Fruit fly (Drosophila melanogaster): ENCODE measurements around the gene Polr1D.

Polr1D gene

DNA sequence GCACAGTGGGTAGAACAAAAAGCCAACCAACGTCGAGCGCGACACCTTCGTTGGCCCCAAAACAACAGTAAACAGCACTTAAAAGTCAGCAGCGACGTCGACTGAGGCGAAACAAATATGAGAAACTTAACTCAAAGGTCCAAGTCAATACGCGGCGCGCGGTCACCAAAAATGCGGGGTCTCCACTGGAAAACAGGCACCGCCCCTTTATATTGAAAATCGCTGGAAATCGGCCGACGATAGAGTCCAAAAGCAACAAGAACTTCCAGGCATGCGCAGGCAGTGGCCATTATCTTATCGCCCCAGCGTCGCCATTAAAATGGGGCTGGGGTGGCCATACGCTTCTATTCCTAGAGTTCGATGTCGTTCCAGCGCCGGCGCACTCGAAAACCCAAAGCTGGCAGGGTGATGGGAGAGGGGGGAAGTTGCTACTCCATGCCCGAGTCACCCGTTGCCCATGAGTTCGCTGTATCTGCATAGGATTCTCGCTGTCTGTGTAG, 26.6 kb downstream of the Polr1D start, which contains the start of gene Lim3:
Gene Lim3, minus strand, starts transcription at position 51 of the 500 bp plus-strand sequence.
- TF ChIP-seq pad (GFP tag; optimal IDR thresholded peaks at IDR 0.05) = peak; percentile 46
- TF ChIP-seq CG1620 (GFP tag; optimal IDR thresholded peaks at IDR 0.05) = no peak

DNA sequence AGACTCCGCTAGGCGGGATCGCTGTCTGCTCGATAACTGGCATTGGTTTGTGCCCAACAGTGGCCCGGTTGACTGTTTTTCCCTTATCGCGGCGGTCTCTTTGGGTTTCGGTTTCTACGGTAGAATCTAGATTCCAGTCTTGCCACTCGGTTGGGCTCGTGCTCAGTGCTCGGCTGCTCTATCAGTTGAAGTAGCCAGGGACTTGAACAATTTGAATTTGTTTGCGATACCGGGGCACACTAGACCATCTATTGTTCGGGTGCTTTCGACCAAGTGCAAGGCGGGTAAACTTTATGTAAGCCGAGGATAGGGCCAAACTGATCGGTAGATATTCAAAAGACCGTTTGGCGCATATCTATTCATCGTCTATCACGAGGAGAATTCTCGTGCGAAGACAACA, 28.8 kb downstream of the Polr1D start:
- no peak for TF ChIP-seq cnc (optimal IDR thresholded peaks at IDR 0.05)
- TF ChIP-seq CG12768 (GFP tag; optimal IDR thresholded peaks at IDR 0.05) = no peak
- no peak for TF ChIP-seq CG1620 (GFP tag; optimal IDR thresholded peaks at IDR 0.05)
- no peak for TF ChIP-seq kay (GFP tag; ENCODE audit: borderline replicate concordance)
- no peak for TF ChIP-seq CG5204 (GFP tag; optimal IDR thresholded peaks at IDR 0.05)
- TF ChIP-seq Clk (GFP tag; optimal IDR thresholded peaks at IDR 0.05) = no peak
- TF ChIP-seq Crg-1 (GFP tag; optimal IDR thresholded peaks at IDR 0.05) = no peak
- no peak for TF ChIP-seq bab1 (GFP tag; optimal IDR thresholded peaks at IDR 0.05)
- no peak for TF ChIP-seq ovo (GFP tag; optimal IDR thresholded peaks at IDR 0.05)
- TF ChIP-seq Hr96 (GFP tag; optimal IDR thresholded peaks at IDR 0.05) = no peak
- no peak for TF ChIP-seq CG33017 (tag; optimal IDR thresholded peaks at IDR 0.05)
- no peak for TF ChIP-seq tj (GFP tag; optimal IDR thresholded peaks at IDR 0.05)
- TF ChIP-seq CG7101 (tag; optimal IDR thresholded peaks at IDR 0.05) = no peak
- no peak for TF ChIP-seq CG11617 (GFP tag; optimal IDR thresholded peaks at IDR 0.05)
- TF ChIP-seq toe (GFP tag; optimal IDR thresholded peaks at IDR 0.05) = no peak

DNA sequence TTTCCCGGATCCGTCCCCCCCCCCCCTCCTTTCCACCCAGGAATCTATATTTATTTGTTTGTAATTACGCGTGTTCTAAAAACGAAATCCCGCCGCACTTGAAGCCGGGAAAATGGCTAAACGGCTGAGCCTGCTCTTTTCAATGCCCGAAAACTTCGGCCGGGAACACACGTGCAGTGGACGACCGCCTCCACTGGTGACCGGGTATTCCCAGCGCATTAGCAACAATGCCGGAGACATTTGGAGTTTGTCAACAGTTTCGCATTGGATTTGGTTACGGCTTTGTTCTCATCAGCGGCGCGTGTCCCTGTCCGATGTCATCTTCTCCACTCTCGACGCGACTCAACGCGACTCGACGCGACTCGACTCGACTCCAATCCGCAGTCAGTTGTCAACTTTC, 30.6 kb downstream of the Polr1D start:
- no peak for TF ChIP-seq tj (GFP tag; optimal IDR thresholded peaks at IDR 0.05)
- no peak for TF ChIP-seq cnc (optimal IDR thresholded peaks at IDR 0.05)
- no peak for TF ChIP-seq CG7045 (GFP tag; optimal IDR thresholded peaks at IDR 0.05)
- no peak for TF ChIP-seq pad (GFP tag; optimal IDR thresholded peaks at IDR 0.05)
- TF ChIP-seq Clk (GFP tag; optimal IDR thresholded peaks at IDR 0.05) = no peak
- no peak for TF ChIP-seq Mnt (GFP tag; optimal IDR thresholded peaks at IDR 0.05)
- no peak for TF ChIP-seq cic (GFP tag; optimal IDR thresholded peaks at IDR 0.05)
- no peak for TF ChIP-seq Hr96 (GFP tag; optimal IDR thresholded peaks at IDR 0.05)
- TF ChIP-seq toe (GFP tag; optimal IDR thresholded peaks at IDR 0.05) = no peak
- TF ChIP-seq CG14711 (tag; optimal IDR thresholded peaks at IDR 0.05) = no peak
- TF ChIP-seq bab1 (GFP tag; optimal IDR thresholded peaks at IDR 0.05) = no peak
- no peak for TF ChIP-seq CG12768 (GFP tag; optimal IDR thresholded peaks at IDR 0.05)
- TF ChIP-seq ovo (GFP tag; optimal IDR thresholded peaks at IDR 0.05) = no peak
- no peak for TF ChIP-seq CG5204 (GFP tag; optimal IDR thresholded peaks at IDR 0.05)
- TF ChIP-seq CG1620 (GFP tag; optimal IDR thresholded peaks at IDR 0.05) = no peak
- no peak for TF ChIP-seq CG11617 (GFP tag; optimal IDR thresholded peaks at IDR 0.05)
- TF ChIP-seq CG33017 (tag; optimal IDR thresholded peaks at IDR 0.05) = no peak
- TF ChIP-seq CG7101 (tag; optimal IDR thresholded peaks at IDR 0.05) = no peak
- TF ChIP-seq kay (GFP tag; ENCODE audit: borderline replicate concordance) = no peak
- TF ChIP-seq Crg-1 (GFP tag; optimal IDR thresholded peaks at IDR 0.05) = no peak

DNA sequence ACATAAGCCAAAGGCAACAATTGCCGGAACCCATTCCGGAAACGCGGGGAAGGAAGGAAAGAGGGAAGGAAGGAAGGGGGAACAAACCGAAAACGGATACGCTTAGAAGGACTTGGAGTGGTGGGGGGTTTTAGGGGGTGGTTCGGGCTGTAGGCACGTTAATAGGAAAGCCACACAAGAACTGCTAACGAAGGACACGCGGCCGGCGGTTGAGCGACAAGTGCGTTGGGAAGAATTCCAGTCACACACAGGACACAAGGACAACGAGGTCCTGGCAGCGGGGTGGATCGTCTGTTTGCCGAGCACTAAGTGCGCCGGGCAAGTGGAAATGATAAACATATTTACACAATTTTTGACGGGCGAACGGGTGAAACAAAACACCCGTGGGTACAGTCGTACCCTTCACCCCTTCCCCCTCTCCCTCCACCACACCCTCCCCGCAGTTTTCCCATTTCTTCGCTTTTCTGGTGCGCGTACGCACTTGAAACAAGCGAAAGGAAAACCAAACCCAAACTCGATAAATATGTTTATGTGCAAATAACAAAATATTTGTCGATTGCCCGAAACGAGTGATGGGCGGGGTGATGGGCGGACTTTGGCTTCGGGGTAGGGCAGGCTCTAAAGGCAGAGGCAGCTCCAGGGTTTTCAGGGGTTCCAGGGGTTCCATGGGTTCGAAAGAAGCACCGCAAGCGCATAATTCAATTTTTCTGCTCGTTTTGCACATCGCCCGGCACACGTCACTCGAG, 31.7 kb downstream of the Polr1D start:
- no peak for TF ChIP-seq Mnt (GFP tag; optimal IDR thresholded peaks at IDR 0.05)
- TF ChIP-seq CG7045 (GFP tag; optimal IDR thresholded peaks at IDR 0.05) = no peak
- no peak for TF ChIP-seq CG7101 (tag; optimal IDR thresholded peaks at IDR 0.05)
- no peak for TF ChIP-seq Crg-1 (GFP tag; optimal IDR thresholded peaks at IDR 0.05)
- no peak for TF ChIP-seq CG1620 (GFP tag; optimal IDR thresholded peaks at IDR 0.05)
- no peak for TF ChIP-seq pad (GFP tag; optimal IDR thresholded peaks at IDR 0.05)
- TF ChIP-seq CG14711 (tag; optimal IDR thresholded peaks at IDR 0.05) = no peak
- no peak for TF ChIP-seq Clk (GFP tag; optimal IDR thresholded peaks at IDR 0.05)
- no peak for TF ChIP-seq cic (GFP tag; optimal IDR thresholded peaks at IDR 0.05)

DNA sequence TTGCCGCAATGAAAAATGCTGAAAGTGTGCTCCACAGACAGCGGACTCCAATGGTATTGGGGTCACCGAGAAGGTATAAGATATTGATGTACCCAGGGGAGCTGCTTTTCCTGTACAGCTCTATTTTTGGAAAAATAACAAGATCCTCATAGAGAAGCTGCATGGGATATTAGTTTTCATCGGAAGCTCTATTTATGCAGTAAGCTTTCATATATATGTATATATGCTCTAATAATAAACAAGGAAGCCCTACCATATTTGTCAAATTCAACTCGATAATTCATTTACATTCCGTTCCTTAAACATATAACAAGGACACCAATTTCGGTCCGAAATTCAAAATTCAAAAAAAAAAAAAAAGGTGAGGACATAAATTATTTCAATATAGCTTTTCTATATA, 33.3 kb downstream of the Polr1D start, which contains the start of the genes CG17344 and CG43731:
Gene CG17344, plus strand, starts transcription at position 301 of the 400 bp plus-strand sequence.
Gene CG43731, plus strand, starts transcription at position 301 of the 400 bp plus-strand sequence.
- no peak for TF ChIP-seq cnc (optimal IDR thresholded peaks at IDR 0.05)
- no peak for TF ChIP-seq Crg-1 (GFP tag; optimal IDR thresholded peaks at IDR 0.05)
- TF ChIP-seq toe (GFP tag; optimal IDR thresholded peaks at IDR 0.05) = no peak
- no peak for TF ChIP-seq Mnt (GFP tag; optimal IDR thresholded peaks at IDR 0.05)
- TF ChIP-seq cic (GFP tag; optimal IDR thresholded peaks at IDR 0.05) = no peak
- TF ChIP-seq kay (GFP tag; ENCODE audit: borderline replicate concordance) = no peak
- TF ChIP-seq ovo (GFP tag; optimal IDR thresholded peaks at IDR 0.05) = no peak
- TF ChIP-seq CG7045 (GFP tag; optimal IDR thresholded peaks at IDR 0.05) = no peak
- no peak for TF ChIP-seq CG33017 (tag; optimal IDR thresholded peaks at IDR 0.05)
- no peak for TF ChIP-seq Hr96 (GFP tag; optimal IDR thresholded peaks at IDR 0.05)
- TF ChIP-seq pad (GFP tag; optimal IDR thresholded peaks at IDR 0.05) = no peak
- TF ChIP-seq CG14711 (tag; optimal IDR thresholded peaks at IDR 0.05) = no peak

DNA sequence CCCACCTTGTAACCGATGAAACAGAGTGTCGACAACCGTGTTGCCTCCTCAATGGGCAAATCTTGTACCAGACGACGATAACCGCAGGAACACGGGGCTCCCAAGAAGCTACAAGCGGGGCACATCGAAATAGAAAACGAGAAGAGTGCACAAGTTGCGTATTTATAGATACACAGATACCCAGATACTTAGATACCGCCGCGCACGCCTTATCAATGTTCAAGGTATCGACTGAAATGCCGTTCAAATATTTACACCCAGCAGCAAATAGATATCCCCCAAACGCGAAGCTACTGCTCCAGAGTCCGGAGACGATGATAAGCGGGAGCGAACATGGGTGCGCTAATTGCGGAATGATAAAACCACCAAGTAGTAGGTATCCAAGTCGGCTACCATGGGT, 36.4 kb downstream of the Polr1D start:
- TF ChIP-seq cic (GFP tag; optimal IDR thresholded peaks at IDR 0.05) (peak; percentile 58), Hr96 (GFP tag; optimal IDR thresholded peaks at IDR 0.05) (no peak)

DNA sequence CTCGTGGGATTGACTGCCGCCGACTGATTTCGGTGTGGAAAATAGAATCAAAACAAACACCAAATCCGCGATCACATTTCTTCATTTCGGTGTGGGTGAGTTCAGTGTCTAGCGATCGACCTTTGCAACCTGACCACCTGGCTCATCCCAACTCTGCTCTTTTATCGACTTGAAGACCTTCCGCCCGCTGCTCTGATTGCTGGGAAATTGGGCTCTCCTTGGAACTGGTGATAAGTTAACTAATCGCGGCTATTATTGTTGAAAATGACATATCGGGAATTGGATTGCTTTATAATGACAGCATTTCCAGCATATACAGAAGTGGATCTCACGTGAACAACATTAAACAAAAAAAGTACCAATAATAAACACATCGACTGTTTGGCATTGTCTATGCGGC, 37.7 kb downstream of the Polr1D start:
- TF ChIP-seq CG11617 (GFP tag; optimal IDR thresholded peaks at IDR 0.05) (no peak), CG14711 (tag; optimal IDR thresholded peaks at IDR 0.05) (no peak), ovo (GFP tag; optimal IDR thresholded peaks at IDR 0.05) (no peak), cic (GFP tag; optimal IDR thresholded peaks at IDR 0.05) (no peak), CG7101 (tag; optimal IDR thresholded peaks at IDR 0.05) (no peak), tj (GFP tag; optimal IDR thresholded peaks at IDR 0.05) (no peak), CG33017 (tag; optimal IDR thresholded peaks at IDR 0.05) (no peak), Hr96 (GFP tag; optimal IDR thresholded peaks at IDR 0.05) (no peak)
